Fruit fly (Drosophila melanogaster): ENCODE measurements around the gene CG3581.

- TF ChIP-seq Sin3A (optimal IDR thresholded peaks at IDR 0.05) (no peak), psq (optimal IDR thresholded peaks at IDR 0.05) (no peak), Myc (optimal IDR thresholded peaks at IDR 0.05) (no peak), ttk (optimal IDR thresholded peaks at IDR 0.05) (no peak), h (optimal IDR thresholded peaks at IDR 0.05) (no peak), insv (optimal IDR thresholded peaks at IDR 0.05) (no peak)
Measured at dm6 chr3R:19389919-19390318, 15.3 kb upstream of the CG3581 start, which contains the start of gene CG18493.

All from Kc167 (cell line).